Worm (Caenorhabditis elegans): Measurements from ENCODE around the gene ugt-41.

ce11 chrV:7111276-7111675, 52.1 kb downstream of the ugt-41 start:
- no peak for TF ChIP-seq tbx-37 (GFP tag; conservative IDR thresholded peaks at IDR 0.05)
- no peak for TF ChIP-seq ama-1 (optimal IDR thresholded peaks at IDR 0.05)
- TF ChIP-seq ets-7 (tag; optimal IDR thresholded peaks at IDR 0.05) = no peak
- no peak for TF ChIP-seq aly-1 (tag; optimal IDR thresholded peaks at IDR 0.05)
- TF ChIP-seq flt-1 (GFP tag; IDR thresholded peaks at IDR 0.05) = no peak
- TF ChIP-seq sea-1 (GFP tag; conservative IDR thresholded peaks at IDR 0.05) = no peak
- no peak for TF ChIP-seq hmg-4 (GFP tag; optimal IDR thresholded peaks at IDR 0.05)
